Fruit fly (Drosophila melanogaster): ENCODE data around the gene CG5641.

Gene CG5641

dm6 chr3R:12379708-12380107, 49.4 kb downstream of the CG5641 start, which contains the start of gene GstD8:
GstD8 (plus strand) TSS chr3R:12380008.
- no peak for TF ChIP-seq Smox (GFP tag; optimal IDR thresholded peaks at IDR 0.05)
- TF ChIP-seq Met (GFP tag; optimal IDR thresholded peaks at IDR 0.05) = no peak
- no peak for TF ChIP-seq Eip78C (GFP tag)
- no peak for TF ChIP-seq CG31627 (GFP tag; optimal IDR thresholded peaks at IDR 0.05)
- TF ChIP-seq CG10669 (GFP tag; optimal IDR thresholded peaks at IDR 0.05) = no peak
- TF ChIP-seq Hr39 (GFP tag; optimal IDR thresholded peaks at IDR 0.05) = no peak
- TF ChIP-seq Sox14 (GFP tag; optimal IDR thresholded peaks at IDR 0.05) = no peak
- TF ChIP-seq Eip93F (GFP tag; optimal IDR thresholded peaks at IDR 0.05) = no peak
- TF ChIP-seq vri (GFP tag; optimal IDR thresholded peaks at IDR 0.05) = no peak
- TF ChIP-seq acj6 (GFP tag; optimal IDR thresholded peaks at IDR 0.05) = no peak
- no peak for TF ChIP-seq Eip75B (GFP tag; optimal IDR thresholded peaks at IDR 0.05)
- TF ChIP-seq CG16779 (tag; optimal IDR thresholded peaks at IDR 0.05) = no peak
- no peak for TF ChIP-seq Blimp-1 (GFP tag; optimal IDR thresholded peaks at IDR 0.05)
- no peak for TF ChIP-seq Hr4 (GFP tag; optimal IDR thresholded peaks at IDR 0.05)
- no peak for TF ChIP-seq CG6792 (GFP tag; optimal IDR thresholded peaks at IDR 0.05)
- TF ChIP-seq Sox15 (GFP tag; optimal IDR thresholded peaks at IDR 0.05) = no peak
- TF ChIP-seq CG6276 (GFP tag; optimal IDR thresholded peaks at IDR 0.05) = no peak
- TF ChIP-seq Lpt (GFP tag; optimal IDR thresholded peaks at IDR 0.05) = no peak
- no peak for TF ChIP-seq Hr38 (GFP tag; optimal IDR thresholded peaks at IDR 0.05)

- no peak for TF ChIP-seq Smox (GFP tag; optimal IDR thresholded peaks at IDR 0.05)
- no peak for TF ChIP-seq Ets96B (tag; optimal IDR thresholded peaks at IDR 0.05)
- TF ChIP-seq CG11294 (GFP tag; IDR thresholded peaks at IDR 0.05) = no peak
- peak; percentile 84 for TF ChIP-seq vri (GFP tag; optimal IDR thresholded peaks at IDR 0.05)
- TF ChIP-seq cyc (GFP tag; optimal IDR thresholded peaks at IDR 0.05) = no peak
- no peak for TF ChIP-seq CG8319 (GFP tag; optimal IDR thresholded peaks at IDR 0.05)
- no peak for TF ChIP-seq Eip78C (GFP tag)
Measured at dm6 chr3R:12379249-12379648, 49.8 kb downstream of the CG5641 start.

dm6 chr3R:12378200-12378599, 50.9 kb downstream of the CG5641 start, which contains the start of gene GstD7:
GstD7 (plus strand) TSS chr3R:12378500.
- TF ChIP-seq CG4318 (GFP tag; optimal IDR thresholded peaks at IDR 0.05) (no peak), CG16779 (tag; optimal IDR thresholded peaks at IDR 0.05) (no peak), CG6808 (GFP tag; optimal IDR thresholded peaks at IDR 0.05) (no peak), CG10669 (GFP tag; optimal IDR thresholded peaks at IDR 0.05) (no peak), cyc (GFP tag; optimal IDR thresholded peaks at IDR 0.05) (no peak), svp (GFP tag) (no peak), CG10631 (GFP tag; optimal IDR thresholded peaks at IDR 0.05) (no peak), Sox14 (GFP tag; optimal IDR thresholded peaks at IDR 0.05) (no peak), salr (GFP tag; optimal IDR thresholded peaks at IDR 0.05) (no peak), fd59A (GFP tag; optimal IDR thresholded peaks at IDR 0.05) (no peak), achi (GFP tag; optimal IDR thresholded peaks at IDR 0.05) (no peak), topi (GFP tag; optimal IDR thresholded peaks at IDR 0.05) (no peak), CG9139 (GFP tag; optimal IDR thresholded peaks at IDR 0.05) (no peak), CG7368 (GFP tag; optimal IDR thresholded peaks at IDR 0.05) (no peak), CG11902 (GFP tag; optimal IDR thresholded peaks at IDR 0.05) (no peak), CG6792 (GFP tag; optimal IDR thresholded peaks at IDR 0.05) (no peak), Hr4 (GFP tag; optimal IDR thresholded peaks at IDR 0.05) (no peak), CG11294 (GFP tag; IDR thresholded peaks at IDR 0.05) (no peak)
